Worm (Caenorhabditis elegans) whole organism, L3 larva: Measurements from ENCODE around the gene tyr-1.

Experiments
- R02D3.7 ChIP-seq: fragments of 150-350 bp; optimal IDR thresholded peaks from 2 replicates; lab custom pipeline; 2014; ENCODE audit warnings: missing biosample characterization, missing genetic modification characterization
- ZK546.5 ChIP-seq: sonication (generic microtip); optimal IDR thresholded peaks from 2 replicates; lab custom pipeline; 2017; ENCODE audit warnings: missing biosample characterization, missing genetic modification characterization
- aly-2 ChIP-seq: fragments of 150-350 bp; optimal IDR thresholded peaks from 2 replicates; lab custom pipeline; 2014; ENCODE audit warnings: missing biosample characterization, missing genetic modification characterization
- ama-1 ChIP-seq: fragments of 150-350 bp; optimal IDR thresholded peaks from 2 replicates; lab custom pipeline; 2018
- ceh-16 ChIP-seq: sonication (generic microtip); optimal IDR thresholded peaks from 2 replicates; lab custom pipeline; 2017; ENCODE audit warnings: missing biosample characterization, missing genetic modification characterization
- ceh-28 ChIP-seq: fragments of 150-350 bp; optimal IDR thresholded peaks from 2 replicates; lab custom pipeline; 2014; ENCODE audit warnings: missing biosample characterization, missing genetic modification reagents, missing genetic modification characterization
- ceh-82 ChIP-seq: fragments of 150-350 bp; optimal IDR thresholded peaks from 2 replicates; lab custom pipeline; 2014; ENCODE audit warnings: missing biosample characterization, missing genetic modification characterization
- daf-12 ChIP-seq: fragments of 150-350 bp; optimal IDR thresholded peaks from 2 replicates; lab custom pipeline; 2014; ENCODE audit warnings: missing biosample characterization, missing genetic modification reagents, missing genetic modification characterization
- egl-27 ChIP-seq: sonication (generic microtip); optimal IDR thresholded peaks from 4 replicates; lab custom pipeline; 2017; ENCODE audit warnings: missing biosample characterization, missing genetic modification reagents, missing genetic modification characterization
- egl-5 ChIP-seq: fragments of 150-350 bp; optimal IDR thresholded peaks from 2 replicates; lab custom pipeline; 2017; ENCODE audit warnings: missing biosample characterization, missing genetic modification reagents, missing genetic modification characterization, inconsistent platforms
- elt-1 ChIP-seq: fragments of 150-350 bp; optimal IDR thresholded peaks from 2 replicates; lab custom pipeline; 2014; ENCODE audit warnings: missing biosample characterization, missing genetic modification characterization
- elt-2 ChIP-seq: sonication (generic microtip); optimal IDR thresholded peaks from 2 replicates; lab custom pipeline; 2016; ENCODE audit warnings: missing genetic modification reagents, mild to moderate bottlenecking, missing genetic modification characterization, missing compliant biosample characterization
- elt-3 ChIP-seq, 3 experiments: fragments of 150-350 bp in 1 of 3; sonication (generic microtip) in 2 of 3; optimal IDR thresholded peaks; 2 replicates in 2 of 3; 4 replicates in 1 of 3; lab custom pipeline; 2014 to 2017; ENCODE audit warnings: missing biosample characterization in 3 of 3, missing genetic modification characterization in 3 of 3
- eor-1 ChIP-seq, 2 experiments: fragments of 150-350 bp; optimal IDR thresholded peaks; 2 replicates each; lab custom pipeline; 2014 to 2018; ENCODE audit warnings: missing biosample characterization in 2 of 2, missing genetic modification characterization in 2 of 2
- fkh-10 ChIP-seq: sonication (generic microtip); optimal IDR thresholded peaks from 2 replicates; lab custom pipeline; 2017; ENCODE audit warnings: missing biosample characterization, missing genetic modification reagents, missing genetic modification characterization
- fos-1 ChIP-seq: fragments of 150-350 bp; optimal IDR thresholded peaks from 2 replicates; lab custom pipeline; 2014; ENCODE audit warnings: missing biosample characterization, missing genetic modification characterization
- jun-1 ChIP-seq: fragments of 150-350 bp; optimal IDR thresholded peaks from 2 replicates; lab custom pipeline; 2014; ENCODE audit warnings: missing biosample characterization, missing genetic modification reagents, missing genetic modification characterization
- lin-15B ChIP-seq: fragments of 150-350 bp; optimal IDR thresholded peaks from 2 replicates; lab custom pipeline; 2014; ENCODE audit warnings: missing biosample characterization, missing genetic modification characterization
- lin-39 ChIP-seq: fragments of 150-350 bp; optimal IDR thresholded peaks from 2 replicates; lab custom pipeline; 2018; ENCODE audit warnings: missing biosample characterization, missing genetic modification reagents, missing genetic modification characterization
- mml-1 ChIP-seq: fragments of 150-350 bp; sonication (generic microtip); optimal IDR thresholded peaks from 3 replicates; lab custom pipeline; 2014; ENCODE audit warnings: missing biosample characterization, missing genetic modification characterization
- nfya-1 ChIP-seq: sonication (generic microtip); optimal IDR thresholded peaks from 2 replicates; lab custom pipeline; 2017; ENCODE audit warnings: missing genetic modification characterization, mild to moderate bottlenecking, missing compliant biosample characterization, antibody characterized with exemption, moderate library complexity; ENCODE audit not compliant: insufficient read depth
- nhr-12 ChIP-seq: fragments of 150-350 bp; optimal IDR thresholded peaks from 2 replicates; lab custom pipeline; 2014; ENCODE audit warnings: missing biosample characterization, missing genetic modification characterization
- nhr-23 ChIP-seq: fragments of 150-350 bp; optimal IDR thresholded peaks from 2 replicates; lab custom pipeline; 2014; ENCODE audit warnings: missing biosample characterization, missing genetic modification reagents, missing genetic modification characterization
- nhr-237 ChIP-seq: fragments of 150-350 bp; optimal IDR thresholded peaks from 2 replicates; lab custom pipeline; 2014; ENCODE audit warnings: missing biosample characterization, missing genetic modification characterization
- nhr-25 ChIP-seq: sonication (generic microtip); optimal IDR thresholded peaks from 2 replicates; lab custom pipeline; 2017; ENCODE audit warnings: missing biosample characterization, missing genetic modification characterization
- nhr-43 ChIP-seq: sonication (generic microtip); optimal IDR thresholded peaks from 2 replicates; lab custom pipeline; 2016; ENCODE audit warnings: mild to moderate bottlenecking, missing genetic modification characterization, missing compliant biosample characterization; ENCODE audit not compliant: poor library complexity, severe bottlenecking
- nhr-67 ChIP-seq: fragments of 150-350 bp; optimal IDR thresholded peaks from 2 replicates; lab custom pipeline; 2014; ENCODE audit warnings: missing biosample characterization, missing genetic modification characterization
- pha-4 ChIP-seq: fragments of 150-350 bp; optimal IDR thresholded peaks from 2 replicates; lab custom pipeline; 2014; ENCODE audit warnings: missing biosample characterization, missing genetic modification reagents, missing genetic modification characterization
- pqm-1 ChIP-seq: fragments of 150-350 bp; optimal IDR thresholded peaks from 2 replicates; lab custom pipeline; 2017; ENCODE audit warnings: missing biosample characterization, missing genetic modification characterization, inconsistent platforms
- skn-1 ChIP-seq: fragments of 150-350 bp; optimal IDR thresholded peaks from 2 replicates; lab custom pipeline; 2014; ENCODE audit warnings: missing biosample characterization, missing genetic modification characterization
- tbx-2 ChIP-seq: sonication (generic microtip); optimal IDR thresholded peaks from 2 replicates; lab custom pipeline; 2016; ENCODE audit warnings: mild to moderate bottlenecking, missing genetic modification characterization, missing compliant biosample characterization
- unc-39 ChIP-seq: sonication (generic microtip); optimal IDR thresholded peaks from 4 replicates; lab custom pipeline; 2017; ENCODE audit warnings: missing biosample characterization, missing genetic modification characterization
- zag-1 ChIP-seq: fragments of 150-350 bp; optimal IDR thresholded peaks from 2 replicates; lab custom pipeline; 2014; ENCODE audit warnings: missing biosample characterization, missing genetic modification characterization

tyr-1 gene

DNA sequence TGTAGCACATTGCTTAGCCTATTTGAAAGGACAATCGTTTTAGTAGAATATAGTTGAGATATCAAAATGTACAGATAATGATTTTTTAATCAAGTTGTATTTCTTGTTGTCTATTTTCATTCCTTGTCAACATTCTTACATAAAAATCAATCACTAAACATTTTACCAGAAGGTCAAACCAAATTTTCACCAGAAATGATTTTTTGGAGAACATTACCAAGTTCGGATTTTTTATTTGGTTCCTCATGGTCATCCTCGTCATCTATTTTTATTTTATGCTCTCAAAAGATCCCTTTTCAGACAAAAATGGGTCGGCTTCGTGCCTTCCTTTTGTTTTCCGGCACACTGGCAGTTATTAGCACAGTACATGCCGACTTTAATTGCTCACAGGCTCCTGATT is at the start of gene tyr-1:
tyr-1 (plus strand) TSS at position 301 of the 400 bp plus-strand sequence.
- TF ChIP-seq fos-1 (tag; lab: Kevin White, UChicago) (no peak), zag-1 (tag; lab: Kevin White, UChicago) (no peak), pha-4 (tag; lab: Kevin White, UChicago) (no peak), jun-1 (tag; lab: Kevin White, UChicago) (no peak), eor-1 (tag; optimal IDR thresholded peaks at IDR 0.05; lab: Kevin White, UChicago) (no peak), mml-1 (tag; lab: Kevin White, UChicago) (no peak), nhr-12 (tag; lab: Kevin White, UChicago) (no peak), elt-1 (tag; lab: Kevin White, UChicago) (no peak), lin-39 (no peak), nhr-237 (tag; lab: Kevin White, UChicago) (no peak), elt-3 (tag; optimal IDR thresholded peaks at IDR 0.05; lab: Kevin White, UChicago) (no peak), ZK546.5 (tag; lab: Kevin White, UChicago) (no peak), elt-2 (no peak), nhr-25 (tag; lab: Kevin White, UChicago) (no peak), ama-1 (no peak), fkh-10 (no peak), ceh-28 (tag; lab: Kevin White, UChicago) (no peak)

DNA sequence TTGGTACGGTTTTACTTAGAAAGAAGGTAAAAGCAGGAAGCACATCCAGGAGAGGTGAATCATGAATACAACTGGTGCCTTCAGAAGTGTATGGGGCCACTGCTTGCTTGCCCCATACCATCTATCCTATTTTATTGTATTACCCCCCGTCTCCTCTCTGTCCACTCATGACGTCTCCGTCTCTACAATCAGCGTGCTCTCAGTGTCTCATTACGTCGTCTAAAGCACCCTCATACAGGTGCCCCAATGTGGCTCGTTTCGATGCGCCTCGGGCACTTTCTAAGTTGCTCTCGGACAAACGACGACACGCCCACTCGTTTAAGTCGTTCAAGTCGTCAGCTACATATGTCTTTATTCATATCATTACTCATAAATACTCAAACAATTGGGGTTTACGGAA is 49.5 kb upstream of the tyr-1 start:
- TF ChIP-seq R02D3.7 (tag; lab: Kevin White, UChicago) (no peak), egl-5 (tag; lab: Kevin White, UChicago) (peak; percentile 100)

DNA sequence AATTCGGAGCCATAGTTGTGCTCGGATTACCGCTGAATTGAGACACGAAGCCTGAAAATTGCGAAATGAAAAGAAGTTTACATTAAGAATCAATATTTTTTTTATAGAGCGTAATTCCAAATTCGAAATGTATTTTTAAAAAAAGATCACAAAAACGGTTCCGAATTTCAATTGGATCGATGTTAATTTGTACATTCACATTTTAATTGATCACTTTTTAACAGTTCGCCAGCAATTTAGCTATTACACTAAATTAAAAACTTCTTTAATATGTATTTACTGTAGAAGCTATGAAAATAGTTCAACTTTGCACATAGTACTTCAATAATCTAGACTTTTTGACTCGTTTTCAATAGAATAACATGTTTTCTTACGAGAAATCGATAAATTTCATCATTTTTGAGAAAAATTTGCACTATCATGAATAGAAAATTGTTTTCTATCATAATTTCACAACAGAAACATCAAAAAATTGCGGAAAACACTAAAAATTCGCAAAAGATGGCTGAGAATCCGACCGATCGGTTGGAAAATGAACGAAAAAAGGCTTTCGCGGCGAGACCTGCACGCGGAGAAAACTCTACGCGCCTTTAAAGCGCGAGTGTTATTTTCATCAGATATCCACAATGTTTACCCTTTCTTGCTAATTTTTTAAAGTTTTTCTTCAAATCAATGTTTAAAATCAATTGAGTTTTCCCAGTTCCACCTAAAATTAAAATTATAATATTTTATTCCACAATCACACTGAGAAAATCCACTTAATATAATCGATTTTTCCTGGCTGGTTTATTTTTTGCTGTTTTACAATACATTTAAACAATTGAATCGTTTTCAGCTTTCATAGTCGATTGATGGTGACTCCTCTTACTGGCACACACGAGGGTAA is 44.8 kb upstream of the tyr-1 start, which contains the start of the genes egl-45 and kcmf-1:
egl-45 (minus strand) TSS at position 51 of the 886 bp plus-strand sequence.
kcmf-1 (plus strand) TSS at position 836 of the 886 bp plus-strand sequence.
- TF ChIP-seq nfya-1 = peak; percentile 57
- TF ChIP-seq mml-1 (tag; lab: Kevin White, UChicago) = no peak
- TF ChIP-seq eor-1 (tag; optimal IDR thresholded peaks at IDR 0.05; lab: Kevin White, UChicago) = no peak
- peak; percentile 6 for TF ChIP-seq nhr-23 (tag; lab: Kevin White, UChicago)
- TF ChIP-seq nhr-25 (tag; lab: Kevin White, UChicago) = peak; percentile 21
- TF ChIP-seq lin-15B (tag; lab: Kevin White, UChicago) = peak; percentile 42
- TF ChIP-seq pha-4 (tag; lab: Kevin White, UChicago) = peak; percentile 71
- peak; percentile 97 for TF ChIP-seq egl-5 (tag; lab: Kevin White, UChicago)

DNA sequence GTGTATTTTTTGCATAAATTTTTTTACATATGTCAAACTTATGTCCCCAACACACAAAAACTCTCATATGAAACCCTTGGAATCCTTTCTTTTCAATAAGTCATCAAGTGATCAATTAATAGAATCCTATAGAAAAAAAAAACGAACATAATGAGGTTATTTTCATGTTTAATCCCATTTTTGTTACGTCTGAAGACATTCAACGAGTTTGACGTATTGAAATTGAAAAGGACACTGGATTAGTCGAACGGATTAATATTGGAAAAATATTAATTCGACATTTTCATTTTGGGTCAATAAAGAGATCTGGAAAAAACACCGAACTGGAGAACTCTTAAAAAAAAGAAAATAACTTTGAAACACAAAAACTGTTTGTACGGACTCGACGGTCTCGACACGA is 41.1 kb upstream of the tyr-1 start:
- no peak for TF ChIP-seq aly-2 (tag; lab: Kevin White, UChicago)
- no peak for TF ChIP-seq nhr-67 (tag; lab: Kevin White, UChicago)
- TF ChIP-seq ceh-82 = no peak
- no peak for TF ChIP-seq tbx-2 (tag; lab: Kevin White, UChicago)
- no peak for TF ChIP-seq fkh-10
- TF ChIP-seq jun-1 (tag; lab: Kevin White, UChicago) = no peak
- no peak for TF ChIP-seq daf-12
- no peak for TF ChIP-seq lin-39
- no peak for TF ChIP-seq mml-1 (tag; lab: Kevin White, UChicago)
- TF ChIP-seq ceh-16 (tag; lab: Kevin White, UChicago) = no peak
- TF ChIP-seq nfya-1 = no peak
- no peak for TF ChIP-seq elt-3 (tag; optimal IDR thresholded peaks at IDR 0.05; lab: Kevin White, UChicago)
- no peak for TF ChIP-seq lin-15B (tag; lab: Kevin White, UChicago)
- no peak for TF ChIP-seq ZK546.5 (tag; lab: Kevin White, UChicago)
- no peak for TF ChIP-seq unc-39 (tag; lab: Kevin White, UChicago)
- TF ChIP-seq egl-27 (tag; lab: Kevin White, UChicago) = no peak
- no peak for TF ChIP-seq nhr-23 (tag; lab: Kevin White, UChicago)
- TF ChIP-seq skn-1 (tag; lab: Kevin White, UChicago) = no peak
- no peak for TF ChIP-seq R02D3.7 (tag; lab: Kevin White, UChicago)
- no peak for TF ChIP-seq nhr-25 (tag; lab: Kevin White, UChicago)

DNA sequence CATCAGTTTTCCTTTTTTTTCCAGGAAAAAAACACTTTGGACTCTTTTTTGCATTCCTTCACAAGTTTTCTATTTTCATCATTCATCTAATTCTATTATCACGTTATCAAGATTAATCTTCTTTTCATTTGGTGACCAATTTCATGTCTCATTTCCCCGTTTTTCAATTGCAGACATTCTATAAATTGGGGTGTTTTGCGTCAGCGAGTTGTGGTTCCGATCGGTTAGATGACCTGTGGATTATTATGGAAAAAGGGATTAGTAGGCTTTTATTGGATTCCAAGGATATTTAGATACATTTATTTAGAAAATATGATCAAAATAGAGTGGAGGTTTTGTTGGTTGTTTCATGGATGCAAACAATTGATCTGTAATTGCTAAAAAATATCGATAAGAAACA is 38.7 kb upstream of the tyr-1 start:
- TF ChIP-seq nhr-43 (tag; lab: Kevin White, UChicago) = no peak
- TF ChIP-seq ama-1 = no peak
- TF ChIP-seq pha-4 (tag; lab: Kevin White, UChicago) = no peak
- no peak for TF ChIP-seq pqm-1 (tag; lab: Kevin White, UChicago)
